Worm (Caenorhabditis elegans): ENCODE results near the gene tbc-7.

DNA sequence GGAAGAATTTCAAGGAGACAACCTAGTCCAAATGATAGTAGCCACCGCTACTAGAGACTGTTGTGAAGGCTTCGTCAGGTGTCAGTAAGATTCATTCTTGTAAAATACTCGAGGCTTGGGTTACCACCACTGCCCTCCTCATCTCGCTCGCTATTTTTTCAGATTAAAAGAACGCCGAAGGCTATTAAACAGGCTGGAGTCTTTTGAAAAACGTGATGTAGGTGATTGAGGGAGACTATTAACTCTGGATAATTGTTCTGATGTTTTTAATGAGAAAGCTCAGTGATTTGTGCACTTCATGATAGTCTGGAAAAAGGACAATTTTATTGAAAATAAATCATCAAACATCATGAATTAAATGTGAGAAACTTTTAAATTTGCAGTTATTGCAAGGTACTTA lies 54.9 kb downstream of the tbc-7 start, which contains the start of gene zig-6:
- TF ChIP-seq W03F9.2 (tag; optimal IDR thresholded peaks at IDR 0.05) (no peak), him-1 (tag; optimal IDR thresholded peaks at IDR 0.05) (no peak)
